Worm (Caenorhabditis elegans) whole organism, early embryonic: ENCODE measurements around the gene T05A7.1.

ENCODE experiments used
- B0310.2 ChIP-seq: sonication (generic microtip); optimal IDR thresholded peaks from 2 replicates; lab custom pipeline; 2016; ENCODE audit warnings: mild to moderate bottlenecking, missing genetic modification characterization, missing compliant biosample characterization
- F13C5.2 ChIP-seq: sonication (generic microtip); optimal IDR thresholded peaks from 2 replicates; lab custom pipeline; 2017; ENCODE audit warnings: mild to moderate bottlenecking, missing genetic modification characterization, inconsistent platforms, missing compliant biosample characterization
- aly-1 ChIP-seq: sonication (generic microtip); optimal IDR thresholded peaks from 2 replicates; lab custom pipeline; 2016; ENCODE audit warnings: missing genetic modification characterization, missing compliant biosample characterization
- ama-1 ChIP-seq: fragments of 150-350 bp; optimal IDR thresholded peaks from 2 replicates; lab custom pipeline; 2014
- ceh-13 ChIP-seq: fragments of 200-800 bp; sonication (Bioruptor generic); optimal IDR thresholded peaks from 2 replicates; lab custom pipeline; 2018; ENCODE audit warnings: mild to moderate bottlenecking, missing genetic modification characterization, missing compliant biosample characterization
- ceh-36 ChIP-seq: sonication (generic microtip); optimal IDR thresholded peaks from 2 replicates; lab custom pipeline; 2016; ENCODE audit warnings: missing genetic modification characterization, inconsistent platforms, missing compliant biosample characterization
- ets-7 ChIP-seq: sonication (generic microtip); optimal IDR thresholded peaks from 2 replicates; lab custom pipeline; 2016; ENCODE audit warnings: missing genotype, missing genetic modification characterization, missing compliant biosample characterization
- flt-1 ChIP-seq: fragments of 200-800 bp; sonication (Bioruptor generic); IDR thresholded peaks from 2 replicates; pipeline ENCODE4 v1.3.6; 2022; ENCODE audit warnings: missing genetic modification characterization, missing compliant biosample characterization
- hmbx-1 ChIP-seq: sonication (generic microtip); optimal IDR thresholded peaks from 2 replicates; lab custom pipeline; 2016; ENCODE audit warnings: mild to moderate bottlenecking, missing genetic modification characterization, missing compliant biosample characterization
- hmg-4 ChIP-seq: fragments of 200-800 bp; sonication (Bioruptor generic); optimal IDR thresholded peaks from 2 replicates; lab custom pipeline; 2018; ENCODE audit warnings: mild to moderate bottlenecking, missing genetic modification characterization, missing compliant biosample characterization
- hnd-1 ChIP-seq: sonication (generic microtip); optimal IDR thresholded peaks from 2 replicates; lab custom pipeline; 2016; ENCODE audit warnings: missing genetic modification characterization, missing compliant biosample characterization
- pes-1 ChIP-seq: fragments of 200-800 bp; sonication (Bioruptor generic); IDR thresholded peaks from 2 replicates; pipeline ENCODE4 v1.3.6; 2022; ENCODE audit warnings: missing genetic modification reagents, missing genetic modification characterization, missing compliant biosample characterization
- scrt-1 ChIP-seq: fragments of 200-800 bp; sonication (Bioruptor generic); IDR thresholded peaks from 2 replicates; pipeline ENCODE4 v1.3.6; 2022; ENCODE audit warnings: missing genetic modification characterization, missing compliant biosample characterization
- sea-1 ChIP-seq: fragments of 200-800 bp; sonication (Bioruptor generic); conservative IDR thresholded peaks from 2 replicates; pipeline ENCODE4 v1.3.6; 2022; ENCODE audit warnings: missing genetic modification characterization, missing compliant biosample characterization
- tbx-11 ChIP-seq: fragments of 200-800 bp; sonication (Bioruptor generic); IDR thresholded peaks from 2 replicates; pipeline ENCODE4 v1.3.6; 2022; ENCODE audit warnings: missing genetic modification characterization, missing compliant biosample characterization
- tbx-37 ChIP-seq: fragments of 200-800 bp; sonication (Bioruptor generic); conservative IDR thresholded peaks from 2 replicates; pipeline ENCODE4 v1.3.6; 2022; ENCODE audit warnings: missing genetic modification reagents, missing genetic modification characterization, missing compliant biosample characterization
- tra-4 ChIP-seq: sonication (generic microtip); optimal IDR thresholded peaks from 2 replicates; lab custom pipeline; 2017; ENCODE audit warnings: missing genetic modification characterization, missing compliant biosample characterization

T05A7.1 gene

ce11 chrII:4677916-4678315 is at the start of gene T05A7.1:
Gene T05A7.1, plus strand, starts transcription at chrII:4678216.
- TF ChIP-seq scrt-1 (GFP tag; lab: Robert Waterston, UW): no peak
- no peak for TF ChIP-seq tbx-11 (GFP tag; lab: Robert Waterston, UW)
- TF ChIP-seq hmbx-1: no peak
- no peak for TF ChIP-seq ama-1 (lab: Kevin White, UChicago)
- TF ChIP-seq F13C5.2 (tag; lab: Kevin White, UChicago): no peak
- no peak for TF ChIP-seq hnd-1 (tag; lab: Kevin White, UChicago)
- no peak for TF ChIP-seq pes-1 (GFP tag; lab: Robert Waterston, UW)
- no peak for TF ChIP-seq flt-1 (GFP tag; lab: Robert Waterston, UW)
- TF ChIP-seq ceh-36 (tag; lab: Kevin White, UChicago): no peak
- TF ChIP-seq ceh-13 (GFP tag; lab: Kevin White, UChicago): no peak
- no peak for TF ChIP-seq hmg-4 (GFP tag; lab: Kevin White, UChicago)
- TF ChIP-seq sea-1 (GFP tag; lab: Robert Waterston, UW): no peak
- no peak for TF ChIP-seq tbx-37 (GFP tag; lab: Robert Waterston, UW)

- TF ChIP-seq ceh-13 (GFP tag; lab: Kevin White, UChicago) (no peak), ets-7 (tag; lab: Kevin White, UChicago) (no peak), pes-1 (GFP tag; lab: Robert Waterston, UW) (no peak), scrt-1 (GFP tag; lab: Robert Waterston, UW) (no peak), tbx-11 (GFP tag; lab: Robert Waterston, UW) (no peak), sea-1 (GFP tag; lab: Robert Waterston, UW) (no peak)
Measured at ce11 chrII:4631479-4631878, 46.5 kb upstream of the T05A7.1 start.

ce11 chrII:4638241-4638640 is 39.8 kb upstream of the T05A7.1 start, which contains the start of gene che-10:
Gene che-10, minus strand, starts transcription at chrII:4638341.
- TF ChIP-seq tbx-11 (GFP tag; lab: Robert Waterston, UW) (no peak), aly-1 (no peak), tra-4 (tag; lab: Kevin White, UChicago) (no peak), B0310.2 (tag; lab: Kevin White, UChicago) (no peak), F13C5.2 (tag; lab: Kevin White, UChicago) (no peak), pes-1 (GFP tag; lab: Robert Waterston, UW) (no peak), ceh-36 (tag; lab: Kevin White, UChicago) (no peak), hmg-4 (GFP tag; lab: Kevin White, UChicago) (no peak), ets-7 (tag; lab: Kevin White, UChicago) (no peak), ceh-13 (GFP tag; lab: Kevin White, UChicago) (no peak), scrt-1 (GFP tag; lab: Robert Waterston, UW) (no peak), hmbx-1 (no peak), flt-1 (GFP tag; lab: Robert Waterston, UW) (no peak)

ce11 chrII:4638891-4639290 is 39.1 kb upstream of the T05A7.1 start:
- TF ChIP-seq B0310.2 (tag; lab: Kevin White, UChicago) (no peak), sea-1 (GFP tag; lab: Robert Waterston, UW) (no peak), ceh-13 (GFP tag; lab: Kevin White, UChicago) (no peak), pes-1 (GFP tag; lab: Robert Waterston, UW) (no peak), hnd-1 (tag; lab: Kevin White, UChicago) (no peak), hmg-4 (GFP tag; lab: Kevin White, UChicago) (no peak), tra-4 (tag; lab: Kevin White, UChicago) (no peak), flt-1 (GFP tag; lab: Robert Waterston, UW) (no peak), scrt-1 (GFP tag; lab: Robert Waterston, UW) (no peak), ets-7 (tag; lab: Kevin White, UChicago) (no peak), tbx-11 (GFP tag; lab: Robert Waterston, UW) (no peak), ceh-36 (tag; lab: Kevin White, UChicago) (no peak)

ce11 chrII:4640748-4641147 is 37.3 kb upstream of the T05A7.1 start:
- TF ChIP-seq ets-7 (tag; lab: Kevin White, UChicago): no peak
- no peak for TF ChIP-seq ama-1 (lab: Kevin White, UChicago)
- no peak for TF ChIP-seq sea-1 (GFP tag; lab: Robert Waterston, UW)
- no peak for TF ChIP-seq hmg-4 (GFP tag; lab: Kevin White, UChicago)
- no peak for TF ChIP-seq tbx-11 (GFP tag; lab: Robert Waterston, UW)
- TF ChIP-seq tra-4 (tag; lab: Kevin White, UChicago): no peak
- no peak for TF ChIP-seq aly-1
- no peak for TF ChIP-seq scrt-1 (GFP tag; lab: Robert Waterston, UW)
- TF ChIP-seq tbx-37 (GFP tag; lab: Robert Waterston, UW): no peak
- no peak for TF ChIP-seq ceh-36 (tag; lab: Kevin White, UChicago)
- no peak for TF ChIP-seq ceh-13 (GFP tag; lab: Kevin White, UChicago)
- TF ChIP-seq flt-1 (GFP tag; lab: Robert Waterston, UW): no peak
- TF ChIP-seq hnd-1 (tag; lab: Kevin White, UChicago): no peak
- no peak for TF ChIP-seq pes-1 (GFP tag; lab: Robert Waterston, UW)
- TF ChIP-seq hmbx-1: no peak
- no peak for TF ChIP-seq B0310.2 (tag; lab: Kevin White, UChicago)
- no peak for TF ChIP-seq F13C5.2 (tag; lab: Kevin White, UChicago)

- TF ChIP-seq pes-1 (GFP tag; lab: Robert Waterston, UW): no peak
- no peak for TF ChIP-seq ets-7 (tag; lab: Kevin White, UChicago)
- TF ChIP-seq F13C5.2 (tag; lab: Kevin White, UChicago): no peak
- no peak for TF ChIP-seq hmbx-1
- TF ChIP-seq ceh-36 (tag; lab: Kevin White, UChicago): no peak
- no peak for TF ChIP-seq tra-4 (tag; lab: Kevin White, UChicago)
- no peak for TF ChIP-seq hnd-1 (tag; lab: Kevin White, UChicago)
- no peak for TF ChIP-seq flt-1 (GFP tag; lab: Robert Waterston, UW)
- no peak for TF ChIP-seq tbx-11 (GFP tag; lab: Robert Waterston, UW)
- no peak for TF ChIP-seq aly-1
- TF ChIP-seq tbx-37 (GFP tag; lab: Robert Waterston, UW): no peak
- no peak for TF ChIP-seq ama-1 (lab: Kevin White, UChicago)
- no peak for TF ChIP-seq scrt-1 (GFP tag; lab: Robert Waterston, UW)
- TF ChIP-seq ceh-13 (GFP tag; lab: Kevin White, UChicago): no peak
- no peak for TF ChIP-seq B0310.2 (tag; lab: Kevin White, UChicago)
- TF ChIP-seq sea-1 (GFP tag; lab: Robert Waterston, UW): no peak
- TF ChIP-seq hmg-4 (GFP tag; lab: Kevin White, UChicago): no peak
Measured at ce11 chrII:4648785-4649184, 29.2 kb upstream of the T05A7.1 start, which contains the start of gene lgc-27. Gene lgc-27, plus strand, starts transcription at chrII:4649085.
